Worm (Caenorhabditis elegans) whole organism, L4/young adult: ENCODE measurements around the gene F55G1.6.

Source experiments
- W03F9.2 ChIP-seq: fragments of 150-350 bp; optimal IDR thresholded peaks from 2 replicates; lab custom pipeline; 2014; ENCODE audit warnings: missing biosample characterization, missing genetic modification characterization
- dao-5 ChIP-seq: sonication (generic microtip); optimal IDR thresholded peaks from 2 replicates; lab custom pipeline; 2016; ENCODE audit warnings: missing genotype, missing genetic modification characterization, moderate library complexity, missing compliant biosample characterization
- him-1 ChIP-seq: sonication (generic microtip); optimal IDR thresholded peaks from 2 replicates; lab custom pipeline; 2016; ENCODE audit warnings: missing genotype, missing genetic modification reagents, missing genetic modification characterization, missing compliant biosample characterization

F55G1.6 gene

ce11 chrIV:7523744-7524143 lies 50.4 kb downstream of the F55G1.6 start:
- no peak for TF ChIP-seq dao-5
- TF ChIP-seq him-1: no peak
- no peak for TF ChIP-seq W03F9.2 (tag; lab: Kevin White, UChicago)
